Worm (Caenorhabditis elegans) whole organism, midembryonic: ENCODE results near the gene srw-72.

Experiments
- T22C8.4 ChIP-seq: fragments of 200-800 bp; sonication (Bioruptor generic); IDR thresholded peaks from 2 replicates; pipeline ENCODE4 v1.3.6; 2022; ENCODE audit warnings: missing genetic modification characterization, missing compliant biosample characterization
- klf-2 ChIP-seq: fragments of 200-800 bp; sonication (Bioruptor generic); conservative IDR thresholded peaks from 2 replicates; pipeline ENCODE4 v1.3.6; 2022; ENCODE audit warnings: missing genetic modification reagents, missing genetic modification characterization, missing compliant biosample characterization
- ztf-29 ChIP-seq: fragments of 200-800 bp; sonication (Bioruptor generic); IDR thresholded peaks from 2 replicates; pipeline ENCODE4 v1.3.6; 2022; ENCODE audit warnings: missing genetic modification reagents, missing genetic modification characterization, missing compliant biosample characterization

ce11 chrV:17471564-17471963 is 4.7 kb downstream of the srw-72 start, which contains the start of gene srh-235:
- TF ChIP-seq klf-2 (GFP tag; lab: Robert Waterston, UW) (no peak), ztf-29 (GFP tag; lab: Robert Waterston, UW) (no peak), T22C8.4 (no peak)
